Fruit fly (Drosophila melanogaster) whole organism, embryonic: ENCODE measurements around the gene CG43998.
A peak's percentile ranks its signal among the peaks of the same experiment; 100 is the strongest.

Experiments used
- Asciz ChIP-seq: fragments of 200-800 bp; sonication (Bioruptor generic); optimal IDR thresholded peaks from 2 replicates; lab custom pipeline; 2017; ENCODE audit warnings: missing biosample characterization, mild to moderate bottlenecking, missing genetic modification characterization, missing genetic modification reagents
- Awh ChIP-seq: fragments of 200-800 bp; sonication (Bioruptor generic); IDR thresholded peaks from 2 replicates; pipeline ENCODE4, ENCODE4 v1.3.6; 2022; ENCODE audit warnings: missing biosample characterization, missing genetic modification characterization
- BEAF-32 ChIP-seq: fragments of 200-800 bp; sonication (Bioruptor generic); optimal IDR thresholded peaks from 3 replicates; lab custom pipeline; 2017; ENCODE audit warnings: missing biosample characterization, missing genetic modification characterization, mild to moderate bottlenecking, moderate library complexity, missing genetic modification reagents
- BtbVII ChIP-seq: fragments of 200-800 bp; sonication (Bioruptor generic); optimal IDR thresholded peaks from 3 replicates; lab custom pipeline; 2017; ENCODE audit warnings: missing biosample characterization, mild to moderate bottlenecking, missing genetic modification characterization
- CG10274 ChIP-seq: fragments of 200-800 bp; sonication (Bioruptor generic); optimal IDR thresholded peaks from 3 replicates; lab custom pipeline; 2017; ENCODE audit warnings: missing biosample characterization, mild to moderate bottlenecking, missing genetic modification characterization
- CG11456 ChIP-seq: fragments of 200-800 bp; sonication (Bioruptor generic); IDR thresholded peaks from 3 replicates; pipeline ENCODE4 v1.3.6; 2022; ENCODE audit warnings: missing biosample characterization, missing genetic modification characterization
- CG13296 ChIP-seq: fragments of 200-800 bp; sonication (Bioruptor generic); optimal IDR thresholded peaks from 3 replicates; lab custom pipeline; 2018; ENCODE audit warnings: missing biosample characterization, mild to moderate bottlenecking, missing genetic modification characterization
- CG13894 ChIP-seq: fragments of 200-800 bp; sonication (Bioruptor generic); optimal IDR thresholded peaks from 3 replicates; lab custom pipeline; 2018; ENCODE audit warnings: missing biosample characterization, mild to moderate bottlenecking, missing genetic modification characterization, moderate library complexity
- CG15514 ChIP-seq: fragments of 200-800 bp; sonication (Bioruptor generic); optimal IDR thresholded peaks from 3 replicates; lab custom pipeline; 2017; ENCODE audit warnings: missing biosample characterization, missing genetic modification characterization, mild to moderate bottlenecking, moderate library complexity, missing genetic modification reagents
- CG16779 ChIP-seq: fragments of 200-800 bp; sonication (Bioruptor generic); IDR thresholded peaks from 2 replicates; pipeline ENCODE4 v1.3.6; 2022; ENCODE audit warnings: missing biosample characterization, missing genetic modification characterization
- CG18262 ChIP-seq: fragments of 200-800 bp; optimal IDR thresholded peaks from 3 replicates; lab custom pipeline; 2019; ENCODE audit warnings: missing biosample characterization, mild to moderate bottlenecking, missing genetic modification characterization, moderate library complexity
- CG18476 ChIP-seq: fragments of 200-800 bp; sonication (Bioruptor generic); optimal IDR thresholded peaks from 2 replicates; lab custom pipeline; 2016; ENCODE audit warnings: missing biosample characterization, mild to moderate bottlenecking, missing genetic modification characterization
- CG2120 ChIP-seq: fragments of 200-800 bp; sonication (Bioruptor generic); optimal IDR thresholded peaks from 3 replicates; lab custom pipeline; 2016; ENCODE audit warnings: missing biosample characterization, missing genetic modification characterization
- CG30020 ChIP-seq: fragments of 200-800 bp; optimal IDR thresholded peaks from 2 replicates; lab custom pipeline; 2019; ENCODE audit warnings: missing biosample characterization, mild to moderate bottlenecking, missing genetic modification characterization, moderate library complexity
- CG30431 ChIP-seq: fragments of 200-800 bp; sonication (Bioruptor generic); optimal IDR thresholded peaks from 2 replicates; lab custom pipeline; 2017; ENCODE audit warnings: missing biosample characterization, missing genetic modification characterization
- CG31388 ChIP-seq: fragments of 200-800 bp; sonication (Bioruptor generic); optimal IDR thresholded peaks from 2 replicates; lab custom pipeline; 2016; ENCODE audit warnings: missing biosample characterization, missing genetic modification characterization
- CG32767 ChIP-seq: fragments of 200-800 bp; sonication (Bioruptor generic); IDR thresholded peaks from 2 replicates; pipeline ENCODE4 v1.3.6; 2022; ENCODE audit warnings: missing biosample characterization, missing genetic modification characterization
- CG3847 ChIP-seq: fragments of 200-800 bp; sonication (Bioruptor generic); IDR thresholded peaks from 2 replicates; pipeline ENCODE4 v1.3.6; 2022; ENCODE audit warnings: missing biosample characterization, missing genetic modification characterization
- CG3995 ChIP-seq: fragments of 200-800 bp; sonication (Bioruptor generic); optimal IDR thresholded peaks from 3 replicates; lab custom pipeline; 2016; ENCODE audit warnings: missing biosample characterization, missing genetic modification characterization
- CG4282 ChIP-seq: fragments of 200-800 bp; sonication (Bioruptor generic); optimal IDR thresholded peaks from 2 replicates; lab custom pipeline; 2016; ENCODE audit warnings: missing biosample characterization, missing genetic modification characterization
- CG7372 ChIP-seq: fragments of 200-800 bp; sonication (Bioruptor generic); IDR thresholded peaks from 2 replicates; pipeline ENCODE4 v1.3.6; 2022; ENCODE audit warnings: missing biosample characterization, missing genetic modification characterization
- CG8281 ChIP-seq: fragments of 200-800 bp; sonication (Bioruptor generic); optimal IDR thresholded peaks from 2 replicates; lab custom pipeline; 2018; ENCODE audit warnings: missing biosample characterization, mild to moderate bottlenecking, missing genetic modification characterization, moderate library complexity
- CG8478 ChIP-seq: fragments of >200 bp; optimal IDR thresholded peaks from 2 replicates; lab custom pipeline; 2018
- CG9727 ChIP-seq: fragments of 200-800 bp; sonication (Bioruptor generic); optimal IDR thresholded peaks from 3 replicates; lab custom pipeline; 2017; ENCODE audit warnings: missing biosample characterization, mild to moderate bottlenecking, missing genetic modification characterization
- Deaf1 ChIP-seq: fragments of 200-800 bp; optimal IDR thresholded peaks from 3 replicates; lab custom pipeline; 2019; ENCODE audit warnings: missing biosample characterization, mild to moderate bottlenecking, missing genetic modification characterization, moderate library complexity
- Dip3 ChIP-seq: fragments of 200-800 bp; sonication (Bioruptor generic); optimal IDR thresholded peaks from 3 replicates; lab custom pipeline; 2016; ENCODE audit warnings: missing biosample characterization, missing genetic modification characterization
- E2f2 ChIP-seq: fragments of 200-800 bp; sonication (Bioruptor generic); IDR thresholded peaks from 2 replicates; pipeline ENCODE4 v1.3.6; 2022; ENCODE audit warnings: missing biosample characterization, missing genetic modification characterization
- Gug ChIP-seq: fragments of 200-800 bp; sonication (Bioruptor generic); IDR thresholded peaks from 4 replicates; pipeline ENCODE4 v1.3.6; 2022; ENCODE audit warnings: missing biosample characterization, missing genetic modification characterization
- HmgZ ChIP-seq: fragments of 200-800 bp; sonication (Bioruptor generic); optimal IDR thresholded peaks from 2 replicates; lab custom pipeline; 2018; ENCODE audit warnings: missing biosample characterization, mild to moderate bottlenecking, missing genetic modification characterization
- MTF-1 ChIP-seq: fragments of 200-800 bp; sonication (Bioruptor generic); optimal IDR thresholded peaks from 2 replicates; lab custom pipeline; 2018; ENCODE audit warnings: missing biosample characterization, mild to moderate bottlenecking, missing genetic modification characterization, borderline replicate concordance
- Mad ChIP-seq: fragments of 200-800 bp; sonication (Bioruptor generic); optimal IDR thresholded peaks from 2 replicates; lab custom pipeline; 2016; ENCODE audit warnings: missing biosample characterization, missing genetic modification characterization
- Mes4 ChIP-seq: fragments of 200-800 bp; sonication (Bioruptor generic); optimal IDR thresholded peaks from 2 replicates; lab custom pipeline; 2016; ENCODE audit warnings: missing biosample characterization, missing genetic modification characterization
- Neu2 ChIP-seq: fragments of 200-800 bp; sonication (Bioruptor generic); optimal IDR thresholded peaks from 3 replicates; lab custom pipeline; 2016; ENCODE audit warnings: missing biosample characterization, missing genetic modification characterization, borderline replicate concordance
- Nf-YA ChIP-seq: fragments of 200-800 bp; sonication (Bioruptor generic); IDR thresholded peaks from 2 replicates; pipeline ENCODE4 v1.3.6; 2022; ENCODE audit warnings: missing biosample characterization, missing genetic modification characterization
- Rx ChIP-seq: fragments of 200-800 bp; sonication (Bioruptor generic); IDR thresholded peaks from 2 replicates; pipeline ENCODE4 v1.3.6; 2022; ENCODE audit warnings: missing biosample characterization, missing genetic modification characterization
- Side ChIP-seq: fragments of 200-800 bp; sonication (Bioruptor generic); optimal IDR thresholded peaks from 2 replicates; lab custom pipeline; 2016; ENCODE audit warnings: missing biosample characterization, missing genetic modification characterization
- ash1 ChIP-seq: fragments of 200-800 bp; sonication (Bioruptor generic); optimal IDR thresholded peaks from 2 replicates; lab custom pipeline; 2018; ENCODE audit warnings: missing biosample characterization, mild to moderate bottlenecking, missing genetic modification characterization
- bab2 ChIP-seq: fragments of 200-800 bp; sonication (Bioruptor generic); optimal IDR thresholded peaks from 2 replicates; lab custom pipeline; 2016; ENCODE audit warnings: missing biosample characterization, missing genetic modification characterization
- cad ChIP-seq: fragments of >200 bp; optimal IDR thresholded peaks from 2 replicates; lab custom pipeline; 2017; ENCODE audit warnings: missing biosample characterization, missing genetic modification characterization
- cas ChIP-seq: fragments of 200-800 bp; sonication (Bioruptor generic); IDR thresholded peaks from 2 replicates; pipeline ENCODE4 v1.3.6; 2022; ENCODE audit warnings: missing biosample characterization, missing genetic modification characterization
- ci ChIP-seq: fragments of 200-800 bp; sonication (Bioruptor generic); IDR thresholded peaks from 3 replicates; pipeline ENCODE4 v1.3.6; 2022; ENCODE audit warnings: missing biosample characterization, missing genetic modification characterization
- croc ChIP-seq: fragments of 200-800 bp; sonication (Bioruptor generic); conservative IDR thresholded peaks from 3 replicates; pipeline ENCODE4 v1.3.6; 2022; ENCODE audit warnings: missing biosample characterization, missing genetic modification characterization
- dpn ChIP-seq, 2 experiments: fragments of 200-800 bp; sonication (Bioruptor generic); optimal IDR thresholded peaks; 3 replicates each; lab custom pipeline; 2016; ENCODE audit warnings: missing biosample characterization in 2 of 2, missing genetic modification characterization in 2 of 2
- ems ChIP-seq: fragments of 200-800 bp; sonication (Bioruptor generic); optimal IDR thresholded peaks from 3 replicates; lab custom pipeline; 2016; ENCODE audit warnings: missing biosample characterization, missing genetic modification characterization
- jing ChIP-seq: fragments of 200-800 bp; sonication (Bioruptor generic); optimal IDR thresholded peaks from 2 replicates; lab custom pipeline; 2018; ENCODE audit warnings: missing biosample characterization, mild to moderate bottlenecking, missing genetic modification characterization
- nerfin-2 ChIP-seq: fragments of 200-800 bp; sonication (Bioruptor generic); IDR thresholded peaks from 2 replicates; pipeline ENCODE4 v1.3.6; 2022; ENCODE audit warnings: missing biosample characterization, missing genetic modification characterization; ENCODE audit not compliant: partially characterized antibody
- phol ChIP-seq: fragments of 200-800 bp; sonication (Bioruptor generic); optimal IDR thresholded peaks from 3 replicates; lab custom pipeline; 2018; ENCODE audit warnings: missing biosample characterization, mild to moderate bottlenecking, missing genetic modification characterization, moderate library complexity
- sc ChIP-seq, 3 experiments: fragments of >200 bp in 2 of 3; fragments of 200-800 bp in 1 of 3; sonication (Bioruptor generic) in 1 of 3; optimal IDR thresholded peaks; 2 replicates in 2 of 3; 3 replicates in 1 of 3; lab custom pipeline; 2017; ENCODE audit warnings: mild to moderate bottlenecking in 1 of 3, missing biosample characterization in 1 of 3, missing genetic modification characterization in 1 of 3, missing genetic modification reagents in 1 of 3
- shn ChIP-seq: fragments of 200-800 bp; sonication (Bioruptor generic); optimal IDR thresholded peaks from 3 replicates; lab custom pipeline; 2016; ENCODE audit warnings: missing biosample characterization, missing genetic modification characterization
- so ChIP-seq: fragments of 200-800 bp; sonication (Bioruptor generic); IDR thresholded peaks from 3 replicates; pipeline ENCODE4 v1.3.6; 2022; ENCODE audit warnings: missing biosample characterization, missing genetic modification characterization
- tap ChIP-seq: fragments of 200-800 bp; optimal IDR thresholded peaks from 3 replicates; lab custom pipeline; 2019; ENCODE audit warnings: missing biosample characterization, mild to moderate bottlenecking, missing genetic modification characterization, moderate library complexity
- vvl ChIP-seq: fragments of 200-800 bp; sonication (Bioruptor generic); IDR thresholded peaks from 2 replicates; pipeline ENCODE4 v1.3.6; 2022; ENCODE audit warnings: missing biosample characterization, missing genetic modification characterization

The CG43998 gene

DNA sequence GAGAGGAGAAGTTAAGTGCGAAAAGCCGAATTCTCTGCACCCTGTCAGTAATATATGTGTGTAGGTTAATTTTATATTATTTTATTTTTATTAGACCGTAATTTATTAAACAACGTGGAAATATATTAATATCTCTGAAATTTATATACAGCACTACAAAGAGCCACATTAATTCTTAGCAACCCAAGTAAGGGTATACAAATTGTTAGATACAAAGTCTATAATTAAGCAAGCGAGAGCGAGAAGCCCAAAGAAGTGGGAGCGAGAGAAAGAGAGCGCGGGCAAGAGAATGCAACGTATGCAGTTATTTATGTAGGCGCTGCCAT is 41.7 kb downstream of the CG43998 start (continued):
- TF ChIP-seq HmgZ (tag; lab: Kevin White, UChicago) (peak; percentile 80), CG18476 (peak; percentile 89), croc (GFP tag; lab: Robert Waterston, UW) (peak; percentile 95), CG2120 (GFP tag; lab: Kevin White, UChicago) (peak; percentile 25), CG13894 (tag; lab: Kevin White, UChicago) (peak; percentile 38), CG3995 (no peak), Awh (GFP tag; lab: Robert Waterston, UW) (peak; percentile 96), CG31388 (peak; percentile 79), MTF-1 (GFP tag; lab: Kevin White, UChicago) (peak; percentile 89), shn (no peak), bab2 (GFP tag; lab: Kevin White, UChicago) (peak; percentile 52), CG8478 (no peak), CG16779 (GFP tag; lab: Robert Waterston, UW) (no peak), so (GFP tag; lab: Robert Waterston, UW) (peak; percentile 92), CG4282 (GFP tag; lab: Kevin White, UChicago) (no peak), dpn (GFP tag; optimal IDR thresholded peaks at IDR 0.05; lab: Kevin White, UChicago) (peak; percentile 49 to 88), nerfin-2 (GFP tag; lab: Robert Waterston, UW) (no peak), ash1 (GFP tag; lab: Kevin White, UChicago) (no peak), CG32767 (GFP tag; lab: Robert Waterston, UW) (peak; percentile 92), Dip3 (GFP tag; lab: Kevin White, UChicago) (no peak), CG8281 (tag; lab: Kevin White, UChicago) (peak; percentile 82), CG11456 (GFP tag; lab: Robert Waterston, UW) (peak; percentile 81), jing (GFP tag; lab: Kevin White, UChicago) (peak; percentile 76), CG30020 (peak; percentile 80), Mes4 (peak; percentile 3), phol (tag; lab: Kevin White, UChicago) (peak; percentile 97), Gug (GFP tag; lab: Robert Waterston, UW) (peak; percentile 89), CG9727 (peak; percentile 94), cas (GFP tag; lab: Robert Waterston, UW) (peak; percentile 23; the same call in 1 of the 2 replicates), CG13296 (peak; percentile 67), vvl (peak; percentile 97), Neu2 (GFP tag; lab: Kevin White, UChicago) (no peak), BEAF-32 (no peak), CG15514 (GFP tag; lab: Kevin White, UChicago) (peak; percentile 58), CG18262 (tag; lab: Kevin White, UChicago) (peak; percentile 98), ems (GFP tag; lab: Kevin White, UChicago) (peak; percentile 66), CG3847 (peak; percentile 88), Side (no peak), Nf-YA (GFP tag; lab: Robert Waterston, UW) (peak; percentile 84), CG7372 (GFP tag; lab: Robert Waterston, UW) (peak; percentile 87), sc (optimal IDR thresholded peaks at IDR 0.05; lab: Kevin White, UChicago) (no peak), sc (GFP tag; optimal IDR thresholded peaks at IDR 0.05; lab: Kevin White, UChicago) (peak; percentile 94), cad (GFP tag; lab: Kevin White, UChicago) (no peak), Deaf1 (peak; percentile 72), tap (tag; lab: Kevin White, UChicago) (peak; percentile 95), ci (peak; percentile 96), E2f2 (GFP tag; lab: Robert Waterston, UW) (peak; percentile 74), BtbVII (peak; percentile 71), Rx (peak; percentile 85), CG30431 (GFP tag; lab: Kevin White, UChicago) (peak; percentile 88), Mad (GFP tag; lab: Kevin White, UChicago) (peak; percentile 45), Asciz (peak; percentile 92), CG10274 (GFP tag; lab: Kevin White, UChicago) (peak; percentile 50)
